Worm (Caenorhabditis elegans) whole organism, young adult: ENCODE measurements around the gene irld-61.
A peak's percentile ranks its signal among the peaks of the same experiment; 100 is the strongest.

Experiments
- B0019.2 ChIP-seq: fragments of 200-800 bp; sonication (Bioruptor generic); conservative IDR thresholded peaks from 2 replicates; pipeline ENCODE4 v1.3.6; 2022; ENCODE audit warnings: missing genetic modification reagents, missing genetic modification characterization, missing compliant biosample characterization
- B0035.1 ChIP-seq: sonication (generic microtip); optimal IDR thresholded peaks from 2 replicates; lab custom pipeline; 2016; ENCODE audit warnings: missing genetic modification characterization, mild to moderate bottlenecking, missing compliant biosample characterization, missing genotype, missing genetic modification reagents
- C06A6.2 ChIP-seq: fragments of 200-800 bp; sonication (Bioruptor generic); conservative IDR thresholded peaks from 2 replicates; pipeline ENCODE4 v1.3.6; 2022; ENCODE audit warnings: missing genetic modification characterization, missing compliant biosample characterization
- D2030.7 ChIP-seq: fragments of 200-800 bp; sonication (Bioruptor generic); IDR thresholded peaks from 2 replicates; pipeline ENCODE4 v1.3.6; 2022; ENCODE audit warnings: missing genetic modification reagents, missing genetic modification characterization, missing compliant biosample characterization
- F23B12.7 ChIP-seq: sonication (generic microtip); optimal IDR thresholded peaks from 2 replicates; lab custom pipeline; 2017; ENCODE audit warnings: missing genetic modification characterization, mild to moderate bottlenecking, missing compliant biosample characterization, antibody characterized with exemption, moderate library complexity; ENCODE audit not compliant: insufficient read depth
- F39B2.1 ChIP-seq: fragments of 200-800 bp; sonication (Bioruptor generic); IDR thresholded peaks from 2 replicates; pipeline ENCODE4 v1.3.6; 2022; ENCODE audit warnings: missing genetic modification reagents, missing genetic modification characterization, missing compliant biosample characterization
- F55B11.4 ChIP-seq: sonication (generic microtip); optimal IDR thresholded peaks from 2 replicates; lab custom pipeline; 2016; ENCODE audit warnings: missing compliant biosample characterization, missing genetic modification characterization, borderline replicate concordance; ENCODE audit not compliant: insufficient read depth
- K11D2.4 ChIP-seq: fragments of 200-800 bp; sonication (Bioruptor generic); IDR thresholded peaks from 2 replicates; pipeline ENCODE4 v1.3.6; 2022; ENCODE audit warnings: missing genetic modification reagents, missing genetic modification characterization, missing compliant biosample characterization
- athp-1 ChIP-seq: sonication (generic microtip); optimal IDR thresholded peaks from 2 replicates; lab custom pipeline; 2017; ENCODE audit warnings: mild to moderate bottlenecking, missing genetic modification characterization, missing compliant biosample characterization
- attf-3 ChIP-seq: fragments of 200-800 bp; sonication (Bioruptor generic); conservative IDR thresholded peaks from 2 replicates; pipeline ENCODE4 v1.3.6; 2022; ENCODE audit warnings: missing genetic modification reagents, missing genetic modification characterization, missing compliant biosample characterization
- cebp-2 ChIP-seq: fragments of 200-800 bp; sonication (Bioruptor generic); IDR thresholded peaks from 2 replicates; pipeline ENCODE4 v1.3.6; 2022; ENCODE audit warnings: missing genetic modification characterization, missing compliant biosample characterization
- ceh-58 ChIP-seq: fragments of 200-800 bp; sonication (Bioruptor generic); IDR thresholded peaks from 2 replicates; pipeline ENCODE4 v1.3.6; 2022; ENCODE audit warnings: missing genetic modification characterization, missing compliant biosample characterization
- chd-7 ChIP-seq: sonication (generic microtip); optimal IDR thresholded peaks from 2 replicates; lab custom pipeline; 2016; ENCODE audit warnings: mild to moderate bottlenecking, missing genetic modification characterization, moderate library complexity, missing compliant biosample characterization
- egrh-3 ChIP-seq: fragments of 200-800 bp; sonication (Bioruptor generic); IDR thresholded peaks from 2 replicates; pipeline ENCODE4 v1.3.6; 2022; ENCODE audit warnings: missing genetic modification reagents, missing genetic modification characterization, missing compliant biosample characterization
- gei-17 ChIP-seq: fragments of 200-800 bp; sonication (Bioruptor generic); optimal IDR thresholded peaks from 2 replicates; lab custom pipeline; 2018; ENCODE audit warnings: mild to moderate bottlenecking, missing genetic modification characterization, missing compliant biosample characterization
- hlh-12 ChIP-seq: sonication (generic microtip); optimal IDR thresholded peaks from 2 replicates; lab custom pipeline; 2016; ENCODE audit warnings: missing genetic modification characterization, missing compliant biosample characterization
- let-526 ChIP-seq: fragments of 200-800 bp; sonication (Bioruptor generic); IDR thresholded peaks from 2 replicates; pipeline ENCODE4 v1.3.6; 2022; ENCODE audit warnings: missing genetic modification reagents, missing genetic modification characterization, missing compliant biosample characterization
- lin-26 ChIP-seq: fragments of 200-800 bp; sonication (Bioruptor generic); IDR thresholded peaks from 2 replicates; pipeline ENCODE4 v1.3.6; 2022; ENCODE audit warnings: missing genetic modification reagents, missing genetic modification characterization, missing compliant biosample characterization
- lsl-1 ChIP-seq: fragments of 200-800 bp; sonication (Bioruptor generic); optimal IDR thresholded peaks from 2 replicates; lab custom pipeline; 2018; ENCODE audit warnings: mild to moderate bottlenecking, missing genetic modification characterization, moderate library complexity, missing compliant biosample characterization
- madf-6 ChIP-seq: fragments of 200-800 bp; sonication (Bioruptor generic); IDR thresholded peaks from 2 replicates; pipeline ENCODE4 v1.3.6; 2022; ENCODE audit warnings: missing genetic modification reagents, missing genetic modification characterization, missing compliant biosample characterization
- nfya-1 ChIP-seq: sonication (generic microtip); optimal IDR thresholded peaks from 2 replicates; lab custom pipeline; 2017; ENCODE audit warnings: antibody characterized with exemption, missing compliant biosample characterization, missing genetic modification characterization, borderline replicate concordance; ENCODE audit not compliant: insufficient read depth
- nhr-120 ChIP-seq: fragments of 200-800 bp; sonication (Bioruptor generic); IDR thresholded peaks from 2 replicates; pipeline ENCODE4 v1.3.6; 2022; ENCODE audit warnings: missing genetic modification characterization, missing compliant biosample characterization
- nhr-90 ChIP-seq: sonication (generic microtip); optimal IDR thresholded peaks from 2 replicates; lab custom pipeline; 2016; ENCODE audit warnings: missing genotype, mild to moderate bottlenecking, missing genetic modification characterization, missing compliant biosample characterization
- pbrm-1 ChIP-seq: fragments of 200-800 bp; sonication (Bioruptor generic); IDR thresholded peaks from 2 replicates; pipeline ENCODE4 v1.3.6; 2022; ENCODE audit warnings: missing genetic modification reagents, missing genetic modification characterization, missing compliant biosample characterization
- rpc-1 ChIP-seq, 2 experiments: fragments of 150-350 bp in 1 of 2; sonication (generic microtip) in 1 of 2; optimal IDR thresholded peaks; 2 replicates each; lab custom pipeline; 2014 to 2018; ENCODE audit warnings: missing biosample characterization in 1 of 2, missing genetic modification characterization in 1 of 2, missing genetic modification reagents in 1 of 2, missing genotype in 1 of 2
- snpc-3.4 ChIP-seq: sonication (generic microtip); optimal IDR thresholded peaks from 2 replicates; lab custom pipeline; 2017; ENCODE audit warnings: missing genetic modification characterization, mild to moderate bottlenecking, missing compliant biosample characterization, antibody characterized with exemption, moderate library complexity, missing genotype, missing genetic modification reagents
- snpc-4 ChIP-seq, 5 experiments: fragments of 150-350 bp in 1 of 5; sonication (generic microtip) in 4 of 5; optimal IDR thresholded peaks; 2 replicates each; lab custom pipeline; 2014 to 2018; ENCODE audit warnings: missing genetic modification characterization in 5 of 5, missing biosample characterization in 3 of 5, antibody characterized with exemption in 2 of 5, mild to moderate bottlenecking in 2 of 5, missing compliant biosample characterization in 2 of 5, missing genotype in 2 of 5, moderate library complexity in 2 of 5, missing genetic modification reagents in 1 of 5
- unc-62 ChIP-seq: fragments of 150-350 bp; optimal IDR thresholded peaks from 2 replicates; lab custom pipeline; 2014; ENCODE audit warnings: missing biosample characterization, missing genetic modification reagents, missing genetic modification characterization
- zfh-2 ChIP-seq: fragments of 200-800 bp; sonication (Bioruptor generic); conservative IDR thresholded peaks from 2 replicates; pipeline ENCODE4 v1.3.6; 2022; ENCODE audit warnings: missing genetic modification reagents, missing genetic modification characterization, missing compliant biosample characterization
- ztf-22 ChIP-seq: fragments of 200-800 bp; sonication (Bioruptor generic); optimal IDR thresholded peaks from 2 replicates; lab custom pipeline; 2018; ENCODE audit warnings: mild to moderate bottlenecking, missing genetic modification characterization, moderate library complexity, missing compliant biosample characterization
- ztf-26 ChIP-seq: sonication (generic microtip); optimal IDR thresholded peaks from 2 replicates; lab custom pipeline; 2017; ENCODE audit warnings: missing genetic modification characterization, missing compliant biosample characterization
- ztf-3 ChIP-seq: fragments of 200-800 bp; sonication (Bioruptor generic); optimal IDR thresholded peaks from 2 replicates; lab custom pipeline; 2018; ENCODE audit warnings: mild to moderate bottlenecking, missing genetic modification characterization, missing compliant biosample characterization
- ztf-6 ChIP-seq: fragments of 200-800 bp; sonication (Bioruptor generic); IDR thresholded peaks from 2 replicates; pipeline ENCODE4 v1.3.6; 2022; ENCODE audit warnings: missing genetic modification reagents, missing genetic modification characterization, missing compliant biosample characterization

irld-61 gene

ce11 chrIII:12738935-12739334, 25.4 kb upstream of the irld-61 start (continued):
- TF ChIP-seq athp-1 (tag; lab: Kevin White, UChicago) (no peak), F23B12.7 (no peak), egrh-3 (GFP tag; lab: Robert Waterston, UW) (no peak), cebp-2 (GFP tag; lab: Robert Waterston, UW) (no peak), pbrm-1 (GFP tag; lab: Robert Waterston, UW) (no peak), attf-3 (GFP tag; lab: Robert Waterston, UW) (no peak)

- TF ChIP-seq lin-26 (no peak), nfya-1 (tag; lab: Kevin White, UChicago) (no peak), zfh-2 (GFP tag; lab: Robert Waterston, UW) (no peak), F39B2.1 (no peak), chd-7 (tag; lab: Kevin White, UChicago) (no peak), K11D2.4 (no peak)
These were observed 24.0 kb upstream of the irld-61 start for ce11 chrIII:12740313-12740712.

ce11 chrIII:12743515-12743914, 20.8 kb upstream of the irld-61 start:
- no peak for TF ChIP-seq C06A6.2 (GFP tag; lab: Robert Waterston, UW)
- no peak for TF ChIP-seq let-526
- no peak for TF ChIP-seq snpc-3.4
- TF ChIP-seq ztf-26, result no peak
- TF ChIP-seq zfh-2 (GFP tag; lab: Robert Waterston, UW), result peak; percentile 87
- peak; percentile 22; the same call in 1 of the 2 replicates for TF ChIP-seq D2030.7
- TF ChIP-seq madf-6 (GFP tag; lab: Robert Waterston, UW), result no peak
- TF ChIP-seq lsl-1 (GFP tag; lab: Kevin White, UChicago), result no peak
- peak; percentile 50; the same call in 1 of the 2 replicates for TF ChIP-seq egrh-3 (GFP tag; lab: Robert Waterston, UW)
- 0 out of 2 replicates have a peak, but pooled peaks have one; percentile 31 for TF ChIP-seq B0019.2 (GFP tag; lab: Robert Waterston, UW)

- TF ChIP-seq hlh-12 (tag; lab: Kevin White, UChicago), result no peak
- no peak for TF ChIP-seq ztf-6 (GFP tag; lab: Robert Waterston, UW)
- peak; percentile 53; the same call in 1 of the 2 replicates for TF ChIP-seq zfh-2 (GFP tag; lab: Robert Waterston, UW)
- TF ChIP-seq, all 124 proteins: peak for 1
These were observed 17.9 kb upstream of the irld-61 start, which contains the start of gene Y111B2A.21 for ce11 chrIII:12746369-12746855. TSS of gene Y111B2A.21 (plus strand) at chrIII:12746419.

- TF ChIP-seq snpc-4 (GFP tag; optimal IDR thresholded peaks at IDR 0.05; lab: Kevin White, UChicago) (no peak), snpc-4 (tag; optimal IDR thresholded peaks at IDR 0.05; lab: Kevin White, UChicago) (no peak), ceh-58 (GFP tag; lab: Robert Waterston, UW) (no peak), cebp-2 (GFP tag; lab: Robert Waterston, UW) (no peak), ztf-3 (no peak), nhr-90 (no peak), nhr-120 (no peak), B0035.1 (tag; lab: Kevin White, UChicago) (no peak), unc-62 (GFP tag; lab: Kevin White, UChicago) (no peak), ztf-22 (GFP tag; lab: Kevin White, UChicago) (no peak), gei-17 (no peak), F55B11.4 (tag; lab: Kevin White, UChicago) (no peak), rpc-1 (optimal IDR thresholded peaks at IDR 0.05; lab: Kevin White, UChicago) (no peak), rpc-1 (tag; optimal IDR thresholded peaks at IDR 0.05; lab: Kevin White, UChicago) (no peak), hlh-12 (tag; lab: Kevin White, UChicago) (no peak)
- TF ChIP-seq, all 124 proteins: peak for 0
These were observed 13.5 kb upstream of the irld-61 start, which contains the start of the genes irld-60 and irld-20 for ce11 chrIII:12750831-12751230. TSS of gene irld-60 (minus strand) at chrIII:12750931. TSS of gene irld-20 (plus strand) at chrIII:12751109.
